Worm (Caenorhabditis elegans) whole organism, L4 larva: ENCODE measurements around the gene vha-7.

Experiments
- ceh-82 ChIP-seq: sonication (generic microtip); optimal IDR thresholded peaks from 2 replicates; lab custom pipeline; 2017; ENCODE audit warnings: missing biosample characterization, missing genetic modification characterization
- daf-12 ChIP-seq: fragments of 150-350 bp; optimal IDR thresholded peaks from 2 replicates; lab custom pipeline; 2014; ENCODE audit warnings: missing biosample characterization, missing genetic modification reagents, missing genetic modification characterization
- dve-1 ChIP-seq: sonication (generic microtip); optimal IDR thresholded peaks from 2 replicates; lab custom pipeline; 2017; ENCODE audit warnings: antibody characterized with exemption, mild to moderate bottlenecking, missing genetic modification characterization, missing compliant biosample characterization; ENCODE audit not compliant: insufficient read depth

DNA sequence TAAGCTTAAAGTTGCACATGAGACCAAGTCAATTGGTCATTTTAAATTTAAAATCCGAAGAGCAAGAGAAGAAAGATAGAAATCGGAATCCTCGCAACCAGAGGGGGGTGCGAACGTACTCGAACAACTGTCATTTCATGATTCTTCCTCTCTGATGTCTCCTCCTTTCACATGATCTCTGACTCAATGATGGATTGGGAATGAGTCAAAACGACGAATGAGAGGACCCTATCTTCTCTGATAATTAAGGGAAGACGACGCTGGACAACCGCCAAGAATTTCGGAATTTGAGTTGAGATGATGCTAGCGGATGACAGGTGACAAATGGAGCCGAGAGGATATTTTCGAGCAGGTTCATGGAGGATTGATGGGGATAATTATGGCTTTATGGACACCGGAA, 2.9 kb upstream of the vha-7 start:
- TF ChIP-seq dve-1 (tag; lab: Kevin White, UChicago) (no peak), daf-12 (no peak), ceh-82 (tag; lab: Kevin White, UChicago) (no peak)
